Fruit fly (Drosophila melanogaster): ENCODE data around the gene CG43329.

dm6 chr3L:22501300-22501699, 3.7 kb downstream of the CG43329 start, which contains the start of gene CG43312:
- TF ChIP-seq bab1 (GFP tag; optimal IDR thresholded peaks at IDR 0.05) (no peak), pad (GFP tag; optimal IDR thresholded peaks at IDR 0.05) (no peak), CG33017 (tag; optimal IDR thresholded peaks at IDR 0.05) (no peak), Hr96 (GFP tag; optimal IDR thresholded peaks at IDR 0.05) (no peak), CG7101 (tag; optimal IDR thresholded peaks at IDR 0.05) (no peak), CG14711 (tag; optimal IDR thresholded peaks at IDR 0.05) (no peak), cic (GFP tag; optimal IDR thresholded peaks at IDR 0.05) (no peak), kay (GFP tag; ENCODE audit: borderline replicate concordance) (no peak), CG12768 (GFP tag; optimal IDR thresholded peaks at IDR 0.05) (no peak), toe (GFP tag; optimal IDR thresholded peaks at IDR 0.05) (no peak), Mnt (GFP tag; optimal IDR thresholded peaks at IDR 0.05) (no peak), cnc (optimal IDR thresholded peaks at IDR 0.05) (no peak)

Measured in whole organism, adult.